Fruit fly (Drosophila melanogaster): ENCODE results near the gene CG13634.

DNA sequence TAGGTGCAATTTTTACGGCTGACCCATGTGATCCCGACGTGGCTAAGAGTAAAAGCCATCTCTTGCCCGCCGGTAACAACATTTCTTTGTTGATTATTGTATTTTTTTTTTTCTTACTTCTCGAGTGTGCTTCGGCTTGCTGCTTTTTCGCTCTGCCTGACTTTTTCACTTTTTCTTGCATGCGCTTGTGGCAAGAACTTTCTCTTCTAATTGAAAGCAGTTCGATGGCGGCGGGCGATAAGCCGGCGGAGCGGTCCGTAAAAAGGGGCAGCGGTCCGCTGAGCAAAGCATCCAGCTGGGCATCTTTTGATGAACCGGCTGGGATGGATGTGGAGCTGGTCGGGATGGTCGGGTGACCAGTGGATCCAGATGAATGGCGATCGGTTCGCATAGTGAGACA, 16.9 kb downstream of the CG13634 start:
- TF ChIP-seq Mnt (GFP tag; optimal IDR thresholded peaks at IDR 0.05): no peak
- TF ChIP-seq pad (GFP tag; optimal IDR thresholded peaks at IDR 0.05): no peak
- no peak for TF ChIP-seq Crg-1 (GFP tag; optimal IDR thresholded peaks at IDR 0.05)
- no peak for TF ChIP-seq CG5204 (GFP tag; optimal IDR thresholded peaks at IDR 0.05)
- no peak for TF ChIP-seq CG14711 (tag; optimal IDR thresholded peaks at IDR 0.05)
- TF ChIP-seq CG7101 (tag; optimal IDR thresholded peaks at IDR 0.05): no peak
- TF ChIP-seq ovo (GFP tag; optimal IDR thresholded peaks at IDR 0.05): no peak
- no peak for TF ChIP-seq kay (GFP tag; ENCODE audit: borderline replicate concordance)
